Fruit fly (Drosophila melanogaster): Measurements from ENCODE around the gene stai.

The stai gene

DNA sequence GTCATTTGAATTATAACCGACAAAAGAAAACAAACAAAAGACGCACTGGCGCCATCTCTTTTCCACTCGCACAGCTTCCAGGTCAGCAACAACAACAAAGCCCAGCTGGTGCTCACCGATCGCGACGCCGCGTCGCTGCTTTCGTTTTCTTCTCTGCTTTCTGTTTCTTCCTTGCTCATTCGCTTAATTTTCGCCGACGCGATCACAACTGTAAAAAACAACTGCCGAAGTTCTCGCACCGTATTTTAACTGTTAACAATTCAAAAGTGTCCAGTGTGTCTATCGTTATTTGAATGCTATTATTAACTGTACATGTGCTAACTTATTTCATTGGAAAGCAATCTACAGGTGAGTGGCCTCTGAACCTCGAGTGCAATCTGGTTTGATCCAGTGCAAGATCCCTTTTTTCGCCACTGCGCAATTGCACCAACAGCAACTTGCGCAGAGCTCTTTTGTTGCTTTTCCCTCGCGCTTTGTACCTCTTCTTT lies at the start of gene stai:
Gene stai, plus strand, starts transcription at position 176 of the 488 bp plus-strand sequence.
- TF ChIP-seq noc (tag; optimal IDR thresholded peaks at IDR 0.05) = no peak

DNA sequence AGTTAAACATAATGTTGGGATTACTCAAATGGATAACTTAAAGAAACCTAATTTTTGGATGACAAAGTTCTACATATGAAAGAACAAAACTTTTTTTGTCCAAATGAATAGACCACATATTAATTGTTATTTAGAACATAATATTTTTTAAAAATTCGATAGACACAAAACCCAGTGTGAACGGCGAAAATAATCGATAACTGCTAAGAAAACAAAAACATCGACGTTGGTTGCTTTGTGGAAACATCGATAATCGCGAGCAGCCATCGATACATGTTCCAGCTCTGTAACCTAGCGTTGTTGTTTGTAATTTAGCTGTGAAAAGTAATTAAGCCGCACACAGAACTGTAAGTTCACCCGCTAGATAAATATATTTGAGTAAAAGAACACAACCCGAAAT lies 49.6 kb upstream of the stai start, which contains the start of gene CG9135:
Gene CG9135, plus strand, starts transcription at position 226 of the 400 bp plus-strand sequence.
- TF ChIP-seq noc (tag; optimal IDR thresholded peaks at IDR 0.05) = no peak

DNA sequence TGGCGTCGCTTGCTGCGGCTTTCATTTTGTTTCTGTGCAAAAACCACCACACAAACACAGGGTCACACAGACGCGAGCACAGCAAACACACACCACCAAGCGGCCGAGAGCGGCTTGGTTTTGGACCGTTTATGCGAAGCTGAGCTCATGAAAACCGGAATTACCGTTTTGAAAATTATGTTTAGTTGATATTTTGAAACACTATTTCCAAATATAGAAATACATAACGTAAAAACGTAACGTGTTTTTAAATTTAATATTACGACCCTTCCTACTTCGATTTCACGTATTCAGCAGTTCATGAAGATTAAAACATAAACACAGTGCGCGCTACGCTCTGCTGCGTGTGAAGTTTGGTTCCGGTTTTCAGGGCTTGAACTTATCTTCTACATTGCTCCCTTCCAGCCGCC lies 49.0 kb upstream of the stai start:
- TF ChIP-seq noc (tag; optimal IDR thresholded peaks at IDR 0.05) = peak; percentile 95

DNA sequence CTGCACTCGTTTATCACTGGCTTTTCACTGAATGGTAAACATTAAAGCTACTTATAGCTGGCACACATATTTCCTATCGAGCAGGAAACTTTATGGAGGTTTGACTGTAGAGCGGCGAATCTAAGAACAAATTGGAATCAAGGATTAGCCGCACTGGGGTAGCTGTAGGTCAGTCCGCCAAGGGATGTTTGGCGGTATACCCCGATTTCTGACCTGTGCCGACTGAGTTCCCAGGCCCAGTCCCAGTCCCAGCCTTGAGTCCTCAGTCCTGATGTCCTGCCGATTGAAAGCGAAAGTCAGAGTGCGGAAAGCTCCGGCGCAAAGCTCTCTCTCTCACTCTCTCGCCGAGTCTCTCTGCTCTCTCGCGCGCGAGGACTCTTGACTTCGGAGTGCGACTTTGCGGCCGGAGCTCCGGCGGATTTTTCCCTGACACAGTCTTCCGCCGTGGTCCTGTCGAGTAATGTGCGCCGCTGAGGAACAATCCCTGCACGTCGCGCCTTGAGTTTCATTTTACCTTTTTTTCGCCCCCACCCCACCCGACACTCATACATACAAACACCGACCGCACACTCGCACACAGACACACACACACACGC lies 46.2 kb upstream of the stai start, which contains the start of gene CG13995:
Gene CG13995, plus strand, starts transcription at position 429 of the 596 bp plus-strand sequence.
- no peak for TF ChIP-seq noc (tag; optimal IDR thresholded peaks at IDR 0.05)

DNA sequence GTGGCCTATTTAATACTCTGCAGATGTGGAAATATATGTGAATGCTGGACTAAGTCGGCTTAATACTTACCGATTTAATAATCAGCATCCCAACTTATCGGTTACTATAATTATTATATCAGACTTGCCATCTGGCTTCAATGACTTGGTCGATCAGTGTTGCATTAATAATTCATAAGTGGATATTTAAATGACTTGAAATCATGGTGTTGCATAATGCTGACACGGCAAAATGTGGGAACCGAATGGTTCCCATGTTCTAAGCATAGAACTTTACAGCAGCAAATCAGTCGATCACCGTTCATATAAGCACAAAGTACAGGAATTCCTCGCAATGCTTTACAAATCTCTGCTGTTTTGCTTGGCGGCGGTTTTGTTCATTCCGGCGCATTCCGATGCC lies 40.0 kb upstream of the stai start, which contains the start of gene CG34180:
Gene CG34180, plus strand, starts transcription at position 301 of the 400 bp plus-strand sequence.
- TF ChIP-seq noc (tag; optimal IDR thresholded peaks at IDR 0.05) = no peak

DNA sequence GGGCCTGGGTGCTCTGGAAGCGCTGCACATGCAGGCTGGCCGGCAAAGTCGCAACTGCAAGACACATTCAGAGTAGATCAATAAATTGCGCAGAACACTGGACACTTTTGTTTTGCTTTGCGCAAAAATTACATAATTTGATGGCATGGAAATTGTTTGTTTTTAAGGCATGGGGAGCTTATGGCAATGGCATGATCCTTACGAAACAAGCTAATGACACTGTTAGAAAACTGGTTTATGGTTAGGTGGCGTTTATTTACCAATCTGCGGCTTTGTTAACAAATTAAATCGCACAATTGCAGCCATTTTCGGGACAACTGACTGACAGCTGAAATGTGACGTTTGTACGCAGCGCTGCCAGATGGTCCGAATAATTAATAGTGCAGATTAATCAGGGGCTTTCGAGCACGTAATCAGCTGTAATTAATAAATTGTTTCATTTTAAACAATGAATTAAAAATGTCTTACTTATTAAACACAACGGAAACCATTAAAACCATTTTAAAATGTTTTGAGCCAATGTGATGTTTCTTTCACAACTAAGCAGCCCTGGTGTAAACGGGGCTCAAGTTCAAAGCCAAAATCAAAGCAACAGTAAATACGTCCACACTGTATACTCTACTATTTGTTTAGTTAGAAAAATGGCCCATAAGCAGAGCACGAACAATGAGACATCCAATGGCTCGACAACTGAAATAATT lies 37.6 kb upstream of the stai start, which contains the start of the genes ND-51 and CG13994:
Gene ND-51, minus strand, starts transcription at position 376 of the 701 bp plus-strand sequence.
Gene CG13994, plus strand, starts transcription at position 608 of the 701 bp plus-strand sequence.
- TF ChIP-seq noc (tag; optimal IDR thresholded peaks at IDR 0.05) = no peak

DNA sequence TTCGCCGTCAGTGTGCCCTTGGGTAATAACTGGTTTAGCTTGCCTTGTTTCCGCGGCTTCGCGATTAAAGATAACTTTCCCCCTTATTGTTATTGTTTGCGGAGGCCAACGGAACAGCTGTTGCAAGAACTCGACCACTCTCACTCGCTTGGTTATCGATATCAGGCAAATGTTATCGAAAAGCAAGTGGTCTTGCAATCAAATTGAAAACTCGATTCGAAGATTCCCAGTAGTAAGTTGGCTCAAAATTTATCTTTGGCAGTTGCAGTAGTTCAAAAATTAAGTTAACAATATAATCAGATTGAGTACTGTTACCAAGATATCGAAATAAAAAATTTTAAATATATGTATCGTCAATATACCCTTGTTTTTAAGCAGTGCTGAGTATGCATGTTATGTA lies 34.4 kb upstream of the stai start, which contains the start of the genes Fbw5 and CG9147:
Gene Fbw5, minus strand, starts transcription at position 131 of the 400 bp plus-strand sequence.
Gene CG9147, plus strand, starts transcription at position 175 of the 400 bp plus-strand sequence.
- peak; percentile 99 for TF ChIP-seq noc (tag; optimal IDR thresholded peaks at IDR 0.05)

DNA sequence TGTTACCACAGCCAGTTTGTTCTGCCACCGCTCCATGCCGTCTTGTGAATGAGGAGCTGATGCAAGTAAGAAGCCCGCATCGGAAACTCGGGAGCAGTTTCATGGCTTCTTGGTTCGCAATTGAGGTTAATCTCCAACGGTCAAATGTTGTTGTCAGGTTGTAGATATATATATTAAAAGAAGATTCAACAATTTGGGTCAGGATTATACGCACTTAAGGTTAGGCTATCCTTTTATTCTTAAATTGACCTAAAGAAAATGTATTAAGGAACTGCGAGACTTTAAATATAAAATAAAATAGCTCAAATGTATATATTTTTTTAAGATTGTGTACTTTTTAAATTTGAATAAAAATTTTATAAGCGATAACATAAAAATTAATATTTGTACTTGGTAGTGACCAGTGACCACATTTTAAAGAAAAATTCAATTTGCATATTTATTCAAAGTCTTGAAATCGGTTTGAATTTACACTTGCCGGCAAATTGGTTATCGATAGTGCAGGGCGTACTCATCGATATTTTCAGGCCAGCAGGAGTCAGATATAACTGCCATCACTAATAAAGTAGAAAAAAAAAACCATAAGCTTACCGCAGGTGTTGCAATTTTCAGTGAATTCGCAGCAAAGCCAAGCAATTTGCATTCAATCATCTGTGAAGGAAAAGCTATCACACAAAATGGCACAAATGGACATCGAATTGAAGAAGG lies 31.5 kb upstream of the stai start, which contains the start of the genes CG9150 and Pfdn1:
Gene CG9150, minus strand, starts transcription at position 51 of the 708 bp plus-strand sequence.
Gene Pfdn1, plus strand, starts transcription at position 536 of the 708 bp plus-strand sequence.
- TF ChIP-seq noc (tag; optimal IDR thresholded peaks at IDR 0.05) = no peak

DNA sequence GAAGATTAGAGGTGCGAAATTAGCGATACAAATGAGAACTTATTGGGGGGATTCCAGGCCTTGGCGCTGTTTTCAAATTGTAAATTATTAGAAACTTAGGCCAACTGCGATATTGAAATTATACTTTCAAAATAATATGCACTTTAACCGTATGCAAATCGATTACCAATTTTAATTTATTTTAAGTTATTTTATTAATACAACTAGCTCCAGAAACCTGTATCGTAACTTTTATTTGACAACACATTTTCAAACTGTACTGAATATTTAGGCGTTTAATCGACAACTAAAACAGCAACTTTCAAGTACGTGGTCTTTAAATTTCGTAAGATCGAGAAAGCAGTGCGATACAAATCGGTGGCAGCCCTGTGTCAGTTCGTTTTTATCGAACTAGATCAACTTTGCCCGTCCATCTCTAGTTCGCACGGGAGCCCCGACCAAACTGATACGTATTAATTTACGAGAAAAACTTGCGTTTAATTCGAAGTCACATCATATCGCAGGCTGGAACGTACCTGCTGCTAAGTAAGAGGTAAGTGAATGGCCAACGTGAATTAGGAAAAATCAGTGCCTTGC lies 29.4 kb upstream of the stai start, which contains the start of the genes CG9154 and Kr-h2:
Gene CG9154, minus strand, starts transcription at position 31 of the 576 bp plus-strand sequence.
Gene Kr-h2, plus strand, starts transcription at position 335 of the 576 bp plus-strand sequence.
- no peak for TF ChIP-seq noc (tag; optimal IDR thresholded peaks at IDR 0.05)

DNA sequence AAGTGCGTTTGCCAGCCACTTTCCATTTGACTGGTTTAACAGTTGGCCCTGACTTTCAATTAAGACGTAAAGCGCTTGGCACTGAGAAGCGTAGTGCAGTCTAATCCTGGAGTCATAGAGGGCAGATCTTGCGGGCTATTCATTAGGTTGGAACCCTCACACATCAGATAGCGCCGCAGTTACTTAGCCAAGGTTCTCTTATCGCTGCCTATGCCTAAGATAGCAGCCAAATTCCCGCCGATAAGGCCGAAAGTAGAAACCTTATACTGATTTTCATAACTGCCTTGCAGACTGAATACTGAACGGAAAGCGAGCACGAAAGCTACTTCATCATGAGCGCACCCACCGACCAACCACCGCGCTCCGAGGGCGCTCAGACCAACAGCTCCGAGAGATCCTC lies 28.1 kb upstream of the stai start:
- no peak for TF ChIP-seq noc (tag; optimal IDR thresholded peaks at IDR 0.05)

DNA sequence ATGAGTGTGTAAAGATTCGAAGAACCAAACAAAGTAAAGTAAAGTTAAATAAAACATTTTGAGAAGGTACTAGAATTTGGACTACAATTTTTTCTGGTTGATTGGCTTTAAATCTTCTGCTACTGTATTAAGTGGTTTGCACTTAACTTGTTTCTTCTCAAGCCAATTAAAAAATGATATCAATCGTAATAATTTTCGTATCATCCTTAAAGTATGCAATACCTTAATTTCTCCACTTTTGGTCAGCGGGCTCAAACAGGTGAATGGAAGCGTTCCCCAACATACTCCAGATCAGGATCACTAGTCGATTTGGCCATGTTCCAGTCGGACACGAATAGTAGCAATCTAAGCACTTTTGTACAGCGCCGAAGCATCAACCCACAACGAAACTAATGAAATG lies 26.3 kb upstream of the stai start:
- TF ChIP-seq noc (tag; optimal IDR thresholded peaks at IDR 0.05) = no peak

DNA sequence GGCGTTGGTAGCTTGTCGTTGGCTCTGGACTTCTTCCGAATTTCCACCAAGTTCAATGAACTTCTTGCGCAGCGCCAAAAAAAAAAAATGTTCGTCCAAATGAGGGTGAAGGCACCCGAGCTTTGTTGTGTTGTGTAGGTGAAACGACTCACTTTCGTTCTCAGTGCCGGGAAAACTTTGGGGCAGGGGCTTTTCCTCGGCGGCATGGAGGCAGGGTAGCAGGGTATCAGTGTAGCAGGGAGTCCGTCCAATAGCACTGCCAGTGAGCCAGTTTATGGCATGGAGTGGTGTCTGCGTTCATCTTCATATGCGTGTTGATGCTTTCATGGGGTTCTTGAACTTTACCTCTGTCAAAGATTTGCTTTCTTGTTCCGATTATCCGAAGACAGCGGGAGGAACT lies 25.9 kb upstream of the stai start:
- TF ChIP-seq noc (tag; optimal IDR thresholded peaks at IDR 0.05) = no peak

DNA sequence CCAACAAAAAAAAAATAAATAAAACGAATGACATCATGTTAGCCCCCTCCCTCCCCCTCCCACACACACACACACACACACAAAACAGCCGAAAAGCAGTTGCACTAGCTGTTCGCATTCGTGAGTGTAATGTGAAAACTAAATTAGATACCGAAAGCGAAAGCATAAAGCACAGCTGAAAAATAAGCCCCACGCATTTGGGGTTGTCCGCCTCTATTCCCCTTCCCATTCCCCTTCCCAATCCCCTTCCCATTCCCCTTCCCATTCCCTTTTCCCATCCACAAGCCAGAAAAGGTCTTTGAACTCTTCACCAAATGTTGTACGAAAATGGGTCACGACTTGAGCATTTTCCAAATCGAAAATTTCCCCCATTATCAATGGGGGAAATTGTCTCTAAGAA lies 24.8 kb upstream of the stai start:
- TF ChIP-seq noc (tag; optimal IDR thresholded peaks at IDR 0.05) = no peak

DNA sequence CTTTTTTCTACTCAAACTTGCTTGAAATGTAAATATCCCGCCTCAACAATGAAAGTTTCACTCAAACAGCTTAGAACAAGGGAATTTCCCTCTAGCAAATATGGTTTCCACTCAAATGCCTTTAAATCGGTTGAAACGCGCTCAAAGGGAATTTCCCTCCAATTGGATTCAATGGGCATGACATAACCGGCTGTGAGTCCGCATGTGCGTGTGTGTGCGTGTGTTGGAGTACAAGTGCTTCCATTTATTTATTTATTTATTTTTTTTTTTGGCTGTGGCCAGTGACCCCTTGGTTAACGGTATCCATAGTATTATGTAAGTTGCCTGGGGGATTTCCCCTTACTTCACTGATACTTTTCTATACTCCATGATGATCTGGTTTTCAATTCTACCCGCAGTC lies 24.0 kb upstream of the stai start:
- no peak for TF ChIP-seq noc (tag; optimal IDR thresholded peaks at IDR 0.05)

DNA sequence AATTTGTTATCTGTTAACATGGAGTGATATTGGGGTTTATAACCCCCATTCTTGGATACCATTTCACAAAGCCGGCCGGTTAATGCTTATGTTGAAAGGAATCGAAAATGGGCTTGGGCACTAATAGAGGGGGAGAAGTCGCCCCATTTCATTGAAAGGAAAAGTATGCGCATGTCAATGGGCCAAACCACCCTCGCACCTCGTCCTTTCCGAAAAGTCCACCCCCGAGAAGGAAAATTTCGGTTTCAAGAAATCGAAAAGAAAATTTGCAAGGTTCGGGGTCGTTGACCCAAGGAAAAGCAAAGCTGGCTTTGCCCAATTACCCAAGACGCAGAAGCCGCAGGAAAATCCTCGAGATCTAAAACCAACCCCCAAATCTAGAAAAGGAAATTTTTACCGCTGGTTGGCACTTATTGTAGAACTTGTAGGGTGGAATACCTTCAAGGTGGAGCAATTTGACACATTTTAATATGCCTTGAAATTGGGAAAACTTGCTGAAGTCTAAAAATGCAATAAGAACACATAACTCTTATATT lies 23.3 kb upstream of the stai start:
- no peak for TF ChIP-seq noc (tag; optimal IDR thresholded peaks at IDR 0.05)

Data from whole organism, larva.